Worm (Caenorhabditis elegans): ENCODE measurements around the gene sgt-1.

sgt-1 gene

ce11 chrII:4874335-4874861 lies 29.2 kb downstream of the sgt-1 start, which contains the start of gene F11G11.15:
F11G11.15 (plus strand) TSS chrII:4874845.
- TF ChIP-seq Y95B8A.8 (GFP tag; IDR thresholded peaks at IDR 0.05) = no peak
- TF ChIP-seq gei-17 (GFP tag; optimal IDR thresholded peaks at IDR 0.05) = no peak
- no peak for TF ChIP-seq ceh-91 (GFP tag; IDR thresholded peaks at IDR 0.05)
- no peak for TF ChIP-seq C17E4.6 (GFP tag; IDR thresholded peaks at IDR 0.05)
- TF ChIP-seq ztf-26 (tag; optimal IDR thresholded peaks at IDR 0.05) = peak; percentile 39
- no peak for TF ChIP-seq nhr-80 (tag; optimal IDR thresholded peaks at IDR 0.05)
- TF ChIP-seq rcor-1 (GFP tag; IDR thresholded peaks at IDR 0.05) = no peak
- no peak for TF ChIP-seq madf-6 (GFP tag; IDR thresholded peaks at IDR 0.05)

ce11 chrII:4873029-4873428 lies 30.6 kb downstream of the sgt-1 start, which contains the start of gene col-73:
col-73 (minus strand) TSS chrII:4873129.
- TF ChIP-seq nfya-2 (GFP tag; IDR thresholded peaks at IDR 0.05) (no peak), hsf-1 (GFP tag; IDR thresholded peaks at IDR 0.05) (no peak), hlh-26 (GFP tag; conservative IDR thresholded peaks at IDR 0.05) (no peak), nhr-179 (tag; optimal IDR thresholded peaks at IDR 0.05) (no peak), Y79H2A.3 (GFP tag; conservative IDR thresholded peaks at IDR 0.05) (no peak), tbx-9 (tag; optimal IDR thresholded peaks at IDR 0.05; ENCODE audit: borderline replicate concordance) (no peak), nhr-27 (tag; optimal IDR thresholded peaks at IDR 0.05) (no peak), ceh-40 (GFP tag; IDR thresholded peaks at IDR 0.05) (no peak), attf-5 (GFP tag; optimal IDR thresholded peaks at IDR 0.05) (no peak)

- TF ChIP-seq egrh-3 (GFP tag; IDR thresholded peaks at IDR 0.05) (peak; percentile 92), zfh-2 (GFP tag; conservative IDR thresholded peaks at IDR 0.05) (peak; percentile 86), lin-26 (GFP tag; IDR thresholded peaks at IDR 0.05) (peak; percentile 37; the same call in 1 of the 2 replicates), ztf-25 (GFP tag; IDR thresholded peaks at IDR 0.05) (0 out of 2 replicates have a peak, but pooled peaks have one; percentile 52)
Measured at ce11 chrII:4872359-4872758, 31.2 kb downstream of the sgt-1 start.

- no peak for TF ChIP-seq ccch-3 (GFP tag; optimal IDR thresholded peaks at IDR 0.05)
- no peak for TF ChIP-seq tbp1 (GFP tag; optimal IDR thresholded peaks at IDR 0.05)
- no peak for TF ChIP-seq somi-1 (GFP tag; optimal IDR thresholded peaks at IDR 0.05)
- TF ChIP-seq Y79H2A.3 (GFP tag; conservative IDR thresholded peaks at IDR 0.05) = no peak
- TF ChIP-seq F57A8.1 (GFP tag; optimal IDR thresholded peaks at IDR 0.05) = no peak
- TF ChIP-seq fkh-3 (tag; optimal IDR thresholded peaks at IDR 0.05) = no peak
- TF ChIP-seq unc-62 (GFP tag; optimal IDR thresholded peaks at IDR 0.05) = no peak
- no peak for TF ChIP-seq madf-10 (tag; optimal IDR thresholded peaks at IDR 0.05)
- TF ChIP-seq B0019.2 (GFP tag; conservative IDR thresholded peaks at IDR 0.05) = no peak
- no peak for TF ChIP-seq let-526 (GFP tag; IDR thresholded peaks at IDR 0.05)
- TF ChIP-seq mel-28 (tag; optimal IDR thresholded peaks at IDR 0.05; ENCODE audit: borderline replicate concordance) = no peak
- TF ChIP-seq sea-2 (GFP tag; IDR thresholded peaks at IDR 0.05) = no peak
- no peak for TF ChIP-seq T26A5.8 (tag; optimal IDR thresholded peaks at IDR 0.05)
- no peak for TF ChIP-seq ama-1 (optimal IDR thresholded peaks at IDR 0.05)
- TF ChIP-seq ama-1 (GFP tag; optimal IDR thresholded peaks at IDR 0.05) = no peak
- TF ChIP-seq lin-26 (GFP tag; IDR thresholded peaks at IDR 0.05) = no peak
Measured at ce11 chrII:4871834-4872233, 31.8 kb downstream of the sgt-1 start.
